Fruit fly (Drosophila melanogaster) whole organism, embryonic: Measurements from ENCODE around the gene CG32073.

ENCODE experiments used
- Atf6 ChIP-seq: fragments of 200-800 bp; sonication (Bioruptor generic); IDR thresholded peaks from 2 replicates; pipeline ENCODE4 v1.3.6; 2022; ENCODE audit warnings: missing biosample characterization, missing genetic modification characterization
- C15 ChIP-seq: fragments of 200-800 bp; sonication (Bioruptor generic); IDR thresholded peaks from 3 replicates; pipeline ENCODE4 v1.3.6; 2022; ENCODE audit warnings: missing biosample characterization, missing genetic modification characterization
- CG10209 ChIP-seq: fragments of 200-800 bp; sonication (Bioruptor generic); optimal IDR thresholded peaks from 3 replicates; lab custom pipeline; 2017; ENCODE audit warnings: missing biosample characterization, mild to moderate bottlenecking, missing genetic modification characterization, missing genetic modification reagents
- CG10654 ChIP-seq: fragments of 200-800 bp; sonication (Bioruptor generic); optimal IDR thresholded peaks from 2 replicates; lab custom pipeline; 2016; ENCODE audit warnings: missing biosample characterization, missing genetic modification characterization
- CG11504 ChIP-seq: fragments of 200-800 bp; sonication (Bioruptor generic); optimal IDR thresholded peaks from 3 replicates; lab custom pipeline; 2019; ENCODE audit warnings: missing biosample characterization, mild to moderate bottlenecking, missing genetic modification characterization, moderate library complexity
- CG12071 ChIP-seq: fragments of 200-800 bp; sonication (Bioruptor generic); optimal IDR thresholded peaks from 3 replicates; lab custom pipeline; 2018; ENCODE audit warnings: missing biosample characterization, mild to moderate bottlenecking, missing genetic modification characterization
- CG13894 ChIP-seq: fragments of 200-800 bp; sonication (Bioruptor generic); optimal IDR thresholded peaks from 3 replicates; lab custom pipeline; 2018; ENCODE audit warnings: missing biosample characterization, mild to moderate bottlenecking, missing genetic modification characterization, moderate library complexity
- CG14014 ChIP-seq: fragments of 200-800 bp; sonication (Bioruptor generic); IDR thresholded peaks from 2 replicates; pipeline ENCODE4 v1.3.6; 2022; ENCODE audit warnings: missing biosample characterization, missing genetic modification characterization
- CG14441 ChIP-seq: fragments of 200-800 bp; sonication (Bioruptor generic); IDR thresholded peaks from 2 replicates; pipeline ENCODE4 v1.3.6; 2022; ENCODE audit warnings: missing biosample characterization, missing genetic modification characterization
- CG15601 ChIP-seq: fragments of 200-800 bp; sonication (Bioruptor generic); optimal IDR thresholded peaks from 3 replicates; lab custom pipeline; 2019; ENCODE audit warnings: missing biosample characterization, mild to moderate bottlenecking, missing genetic modification characterization, moderate library complexity
- CG17359 ChIP-seq: fragments of 200-800 bp; sonication (Bioruptor generic); optimal IDR thresholded peaks from 3 replicates; lab custom pipeline; 2018; ENCODE audit warnings: missing biosample characterization, mild to moderate bottlenecking, missing genetic modification characterization, moderate library complexity
- CG17385 ChIP-seq: fragments of 200-800 bp; sonication (Bioruptor generic); optimal IDR thresholded peaks from 3 replicates; lab custom pipeline; 2018; ENCODE audit warnings: missing biosample characterization, mild to moderate bottlenecking, missing genetic modification characterization
- CG30403 ChIP-seq: fragments of 200-800 bp; sonication (Bioruptor generic); optimal IDR thresholded peaks from 3 replicates; lab custom pipeline; 2016; ENCODE audit warnings: missing biosample characterization, missing genetic modification characterization
- CG31224 ChIP-seq: fragments of 200-800 bp; sonication (Bioruptor generic); IDR thresholded peaks from 2 replicates; pipeline ENCODE4 v1.3.6; 2022; ENCODE audit warnings: missing biosample characterization, missing genetic modification characterization
- CG31388 ChIP-seq: fragments of 200-800 bp; sonication (Bioruptor generic); optimal IDR thresholded peaks from 2 replicates; lab custom pipeline; 2016; ENCODE audit warnings: missing biosample characterization, missing genetic modification characterization
- CG3407 ChIP-seq: fragments of 200-800 bp; sonication (Bioruptor generic); optimal IDR thresholded peaks from 2 replicates; lab custom pipeline; 2018; ENCODE audit warnings: missing biosample characterization, mild to moderate bottlenecking, missing genetic modification characterization
- CG3847 ChIP-seq: fragments of 200-800 bp; sonication (Bioruptor generic); IDR thresholded peaks from 2 replicates; pipeline ENCODE4 v1.3.6; 2022; ENCODE audit warnings: missing biosample characterization, missing genetic modification characterization
- CG6689 ChIP-seq: fragments of 200-800 bp; sonication (Bioruptor generic); IDR thresholded peaks from 2 replicates; pipeline ENCODE4 v1.3.6; 2022; ENCODE audit warnings: missing biosample characterization, missing genetic modification characterization
- CG6791 ChIP-seq: fragments of 200-800 bp; sonication (Bioruptor generic); IDR thresholded peaks from 3 replicates; pipeline ENCODE4 v1.3.6; 2022; ENCODE audit warnings: missing biosample characterization, missing genetic modification characterization; ENCODE audit not compliant: partially characterized antibody
- CG7372 ChIP-seq: fragments of 200-800 bp; sonication (Bioruptor generic); IDR thresholded peaks from 2 replicates; pipeline ENCODE4 v1.3.6; 2022; ENCODE audit warnings: missing biosample characterization, missing genetic modification characterization
- CG8281 ChIP-seq: fragments of 200-800 bp; sonication (Bioruptor generic); optimal IDR thresholded peaks from 2 replicates; lab custom pipeline; 2018; ENCODE audit warnings: missing biosample characterization, mild to moderate bottlenecking, missing genetic modification characterization, moderate library complexity
- CG8290 ChIP-seq, 3 experiments: fragments of 200-800 bp; sonication (Bioruptor generic); optimal IDR thresholded peaks; 2 replicates each; lab custom pipeline; 2016 to 2019; ENCODE audit warnings: missing biosample characterization in 3 of 3, missing genetic modification characterization in 3 of 3, mild to moderate bottlenecking in 2 of 3, moderate library complexity in 1 of 3
- CG8478 ChIP-seq: fragments of >200 bp; optimal IDR thresholded peaks from 2 replicates; lab custom pipeline; 2018
- CG9817 ChIP-seq: fragments of 200-800 bp; sonication (Bioruptor generic); optimal IDR thresholded peaks from 2 replicates; lab custom pipeline; 2018; ENCODE audit warnings: missing biosample characterization, mild to moderate bottlenecking, missing genetic modification characterization, moderate library complexity
- CkIIα-i1 ChIP-seq: fragments of 200-800 bp; sonication (Bioruptor generic); IDR thresholded peaks from 2 replicates; pipeline ENCODE4 v1.3.6; 2022; ENCODE audit warnings: missing biosample characterization, missing genetic modification characterization
- Dbx ChIP-seq: fragments of 200-800 bp; sonication (Bioruptor generic); IDR thresholded peaks from 3 replicates; pipeline ENCODE4 v1.3.6; 2022; ENCODE audit warnings: missing biosample characterization, missing genetic modification characterization
- E2f2 ChIP-seq: fragments of 200-800 bp; sonication (Bioruptor generic); IDR thresholded peaks from 2 replicates; pipeline ENCODE4 v1.3.6; 2022; ENCODE audit warnings: missing biosample characterization, missing genetic modification characterization
- ERR ChIP-seq: fragments of 200-800 bp; sonication (Bioruptor generic); optimal IDR thresholded peaks from 2 replicates; lab custom pipeline; 2016; ENCODE audit warnings: missing biosample characterization, missing genetic modification characterization
- Fer1 ChIP-seq: fragments of 200-800 bp; sonication (Bioruptor generic); optimal IDR thresholded peaks from 2 replicates; lab custom pipeline; 2017; ENCODE audit warnings: missing biosample characterization, mild to moderate bottlenecking, missing genetic modification characterization
- GATAe ChIP-seq: fragments of 200-800 bp; sonication (Bioruptor generic); conservative IDR thresholded peaks from 2 replicates; pipeline ENCODE4 v1.3.6; 2022; ENCODE audit warnings: missing biosample characterization, missing genetic modification characterization
- Hsf ChIP-seq: fragments of 200-800 bp; sonication (Bioruptor generic); optimal IDR thresholded peaks from 3 replicates; lab custom pipeline; 2016; ENCODE audit warnings: missing biosample characterization, missing genetic modification characterization
- MBD-R2 ChIP-seq: fragments of 200-800 bp; sonication (Bioruptor generic); IDR thresholded peaks from 2 replicates; pipeline ENCODE4 v1.3.6; 2022; ENCODE audit warnings: missing biosample characterization, missing genetic modification characterization
- Mad ChIP-seq: fragments of 200-800 bp; sonication (Bioruptor generic); optimal IDR thresholded peaks from 2 replicates; lab custom pipeline; 2016; ENCODE audit warnings: missing biosample characterization, missing genetic modification characterization
- Nf-YC ChIP-seq: fragments of 200-800 bp; optimal IDR thresholded peaks from 3 replicates; lab custom pipeline; 2019; ENCODE audit warnings: missing biosample characterization, mild to moderate bottlenecking, missing genetic modification characterization, moderate library complexity
- Opbp ChIP-seq: fragments of 200-800 bp; sonication (Bioruptor generic); IDR thresholded peaks from 3 replicates; pipeline ENCODE4 v1.3.6; 2022; ENCODE audit warnings: missing biosample characterization, missing genetic modification characterization; ENCODE audit not compliant: partially characterized antibody
- Xbp1 ChIP-seq: fragments of 200-800 bp; sonication (Bioruptor generic); optimal IDR thresholded peaks from 3 replicates; lab custom pipeline; 2016; ENCODE audit warnings: missing biosample characterization, mild to moderate bottlenecking, missing genetic modification characterization
- ac ChIP-seq: fragments of 200-800 bp; sonication (Bioruptor generic); optimal IDR thresholded peaks from 3 replicates; lab custom pipeline; 2017; ENCODE audit warnings: missing biosample characterization, mild to moderate bottlenecking, missing genetic modification characterization
- bsh ChIP-seq, 2 experiments: fragments of 200-800 bp; sonication (Bioruptor generic); optimal IDR thresholded peaks; 2 replicates each; lab custom pipeline; 2017 to 2018; ENCODE audit warnings: mild to moderate bottlenecking in 2 of 2, missing biosample characterization in 2 of 2, missing genetic modification characterization in 2 of 2, moderate library complexity in 1 of 2
- dm ChIP-seq: fragments of 200-800 bp; sonication (Bioruptor generic); optimal IDR thresholded peaks from 3 replicates; lab custom pipeline; 2016; ENCODE audit warnings: missing biosample characterization, missing genetic modification characterization
- esg ChIP-seq: fragments of 200-800 bp; sonication (Bioruptor generic); conservative IDR thresholded peaks from 2 replicates; pipeline ENCODE4 v1.3.6; 2022; ENCODE audit warnings: missing biosample characterization, missing genetic modification characterization
- gfzf ChIP-seq: fragments of 200-800 bp; sonication (Bioruptor generic); optimal IDR thresholded peaks from 2 replicates; lab custom pipeline; 2016; ENCODE audit warnings: missing biosample characterization, mild to moderate bottlenecking, missing genetic modification characterization, moderate library complexity
- her ChIP-seq: fragments of 200-800 bp; sonication (Bioruptor generic); optimal IDR thresholded peaks from 2 replicates; lab custom pipeline; 2016; ENCODE audit warnings: missing biosample characterization, missing genetic modification characterization
- kni ChIP-seq: fragments of 200-800 bp; sonication (Bioruptor generic); optimal IDR thresholded peaks from 3 replicates; lab custom pipeline; 2017; ENCODE audit warnings: mild to moderate bottlenecking, missing biosample characterization, missing genetic modification reagents, missing genetic modification characterization
- lmd ChIP-seq: fragments of 200-800 bp; sonication (Bioruptor generic); IDR thresholded peaks from 2 replicates; pipeline ENCODE4 v1.3.6; 2022; ENCODE audit warnings: missing biosample characterization, missing genetic modification characterization
- p53 ChIP-seq: fragments of 200-800 bp; sonication (Bioruptor generic); optimal IDR thresholded peaks from 2 replicates; lab custom pipeline; 2016; ENCODE audit warnings: missing biosample characterization, missing genetic modification characterization
- pnt ChIP-seq: fragments of 200-800 bp; sonication (Bioruptor generic); optimal IDR thresholded peaks from 3 replicates; lab custom pipeline; 2016; ENCODE audit warnings: missing biosample characterization, missing genetic modification characterization
- sima ChIP-seq: fragments of 200-800 bp; sonication (Bioruptor generic); optimal IDR thresholded peaks from 2 replicates; lab custom pipeline; 2016; ENCODE audit warnings: missing biosample characterization, missing genetic modification characterization
- tap ChIP-seq: fragments of 200-800 bp; optimal IDR thresholded peaks from 3 replicates; lab custom pipeline; 2019; ENCODE audit warnings: missing biosample characterization, mild to moderate bottlenecking, missing genetic modification characterization, moderate library complexity
- wor ChIP-seq: fragments of 200-800 bp; sonication (Bioruptor generic); IDR thresholded peaks from 2 replicates; pipeline ENCODE4 v1.3.6; 2022; ENCODE audit warnings: missing biosample characterization, missing genetic modification characterization

CG32073 gene

dm6 chr3L:11074043-11074853, 33.1 kb downstream of the CG32073 start, which contains the start of the genes Pfdn2 and Noc1 (continued):
- TF ChIP-seq CG3847 (GFP tag; lab: Robert Waterston, UW) (0 out of 2 replicates have a peak, but pooled peaks have one; percentile 26), CG31224 (GFP tag; lab: Robert Waterston, UW) (peak; percentile 32; the same call in 1 of the 2 replicates), E2f2 (GFP tag; lab: Robert Waterston, UW) (no peak), CG8281 (tag; lab: Kevin White, UChicago) (no peak), CG9817 (tag; lab: Kevin White, UChicago) (peak; percentile 56), CG3407 (GFP tag; lab: Kevin White, UChicago) (no peak), CG12071 (no peak), pnt (GFP tag; lab: Kevin White, UChicago) (no peak), CG6791 (no peak), gfzf (peak; percentile 69), dm (GFP tag; lab: Kevin White, UChicago) (peak; percentile 57), Nf-YC (tag; lab: Kevin White, UChicago) (no peak), CG11504 (tag; lab: Kevin White, UChicago) (no peak), CG17385 (GFP tag; lab: Kevin White, UChicago) (peak; percentile 35), Atf6 (GFP tag; lab: Robert Waterston, UW) (no peak), MBD-R2 (GFP tag; lab: Robert Waterston, UW) (peak; percentile 34; the same call in 1 of the 2 replicates), CG14441 (GFP tag; lab: Robert Waterston, UW) (no peak; the same call in 1 of the 2 replicates), Xbp1 (GFP tag; lab: Kevin White, UChicago) (peak; percentile 68), esg (GFP tag; lab: Robert Waterston, UW) (peak; percentile 44; the same call in 1 of the 2 replicates), CG7372 (GFP tag; lab: Robert Waterston, UW) (no peak), tap (tag; lab: Kevin White, UChicago) (no peak), Hsf (GFP tag; lab: Kevin White, UChicago) (peak; percentile 54), CG8478 (lab: Kevin White, UChicago) (no peak), Mad (no peak), C15 (0 out of 3 replicates have a peak, but pooled peaks have one; percentile 18), Opbp (GFP tag; lab: Robert Waterston, UW) (no peak), sima (GFP tag; lab: Kevin White, UChicago) (no peak), GATAe (no peak), ERR (GFP tag; lab: Kevin White, UChicago) (no peak), ac (GFP tag; lab: Kevin White, UChicago) (no peak), CG13894 (no peak), CG8290 (GFP tag; optimal IDR thresholded peaks at IDR 0.05; lab: Kevin White, UChicago) (peak; percentile 57), CG8290 (tag; optimal IDR thresholded peaks at IDR 0.05; lab: Kevin White, UChicago) (no peak), bsh (GFP tag; optimal IDR thresholded peaks at IDR 0.05; lab: Kevin White, UChicago) (peak in 1 of 2 experiments; percentile 62), CG6689 (GFP tag; lab: Robert Waterston, UW) (peak; percentile 36; the same call in 1 of the 2 replicates), kni (no peak), CG14014 (GFP tag; lab: Robert Waterston, UW) (peak; percentile 43; the same call in 1 of the 2 replicates), CG10654 (GFP tag; lab: Kevin White, UChicago) (peak; percentile 33), CG17359 (no peak), CG30403 (GFP tag; lab: Kevin White, UChicago) (peak; percentile 73), CG10209 (peak; percentile 50), CkIIα-i1 (GFP tag; lab: Robert Waterston, UW) (no peak), lmd (GFP tag; lab: Robert Waterston, UW) (peak; percentile 49), Dbx (0 out of 3 replicates have a peak, but pooled peaks have one; percentile 31), p53 (GFP tag; lab: Kevin White, UChicago) (no peak), CG15601 (no peak), her (GFP tag; lab: Kevin White, UChicago) (no peak), Fer1 (GFP tag; lab: Kevin White, UChicago) (no peak), wor (GFP tag; lab: Robert Waterston, UW) (no peak), CG31388 (no peak)
